Worm (Caenorhabditis elegans): ENCODE measurements around the gene ech-5.

DNA sequence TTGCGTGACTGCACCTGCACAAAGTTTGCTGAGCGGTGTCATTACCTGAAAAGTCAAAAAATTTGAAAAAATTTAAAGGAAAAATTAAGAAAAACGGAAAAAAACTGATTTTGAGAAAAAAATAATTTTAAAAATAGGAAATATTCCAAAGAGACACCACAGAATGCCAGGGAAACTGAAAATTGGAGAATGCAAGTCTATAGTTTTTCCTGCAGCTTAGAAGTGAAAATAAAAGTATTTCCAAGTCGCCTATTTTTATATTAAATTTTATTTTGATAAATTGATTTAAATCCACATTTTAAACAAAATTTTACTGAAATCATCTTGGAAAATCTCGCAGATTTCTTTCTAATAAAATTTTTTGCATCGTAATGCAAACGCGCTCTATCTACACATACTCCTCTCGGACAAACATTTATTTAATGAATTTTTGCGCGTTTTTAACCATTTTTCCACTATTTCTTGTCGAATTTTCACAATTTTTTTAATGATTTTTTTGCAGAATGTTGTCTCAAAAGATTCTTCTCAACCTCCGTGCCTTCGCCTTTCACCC, at the start of gene ech-5, which contains the start of gene F56B3.11:
- TF ChIP-seq K09A11.1 (tag; optimal IDR thresholded peaks at IDR 0.05; ENCODE audit: insufficient read depth) (no peak), ceh-31 (tag; optimal IDR thresholded peaks at IDR 0.05) (peak; percentile 94), pha-4 (tag; optimal IDR thresholded peaks at IDR 0.05) (no peak), F13H6.1 (tag; optimal IDR thresholded peaks at IDR 0.05) (peak; percentile 68), npax-4 (tag; optimal IDR thresholded peaks at IDR 0.05) (peak; percentile 36)

Measured in whole organism, late embryonic.